Fruit fly (Drosophila melanogaster) whole organism, embryonic: Measurements from ENCODE around the gene CG10598.

Experiments used
- CG11695 ChIP-seq: fragments of 200-800 bp; sonication (Bioruptor generic); IDR thresholded peaks from 3 replicates; pipeline ENCODE4 v1.3.6; 2022; ENCODE audit warnings: missing biosample characterization, missing genetic modification characterization
- CG12236 ChIP-seq: fragments of 200-800 bp; sonication (Bioruptor generic); optimal IDR thresholded peaks from 2 replicates; lab custom pipeline; 2016; ENCODE audit warnings: missing biosample characterization, missing genetic modification characterization
- CG14860 ChIP-seq: fragments of 200-800 bp; sonication (Bioruptor generic); IDR thresholded peaks from 3 replicates; pipeline ENCODE4 v1.3.6; 2022; ENCODE audit warnings: missing biosample characterization, missing genetic modification characterization; ENCODE audit not compliant: partially characterized antibody
- CG15011 ChIP-seq: fragments of 200-800 bp; sonication (Bioruptor generic); optimal IDR thresholded peaks from 3 replicates; lab custom pipeline; 2018; ENCODE audit warnings: missing biosample characterization, mild to moderate bottlenecking, missing genetic modification characterization
- CG1529 ChIP-seq: fragments of 200-800 bp; sonication (Bioruptor generic); optimal IDR thresholded peaks from 3 replicates; lab custom pipeline; 2018; ENCODE audit warnings: missing biosample characterization, missing genetic modification characterization
- CG16863 ChIP-seq: fragments of 200-800 bp; sonication (Bioruptor generic); optimal IDR thresholded peaks from 3 replicates; lab custom pipeline; 2016; ENCODE audit warnings: missing biosample characterization, missing genetic modification characterization
- CG30403 ChIP-seq: fragments of 200-800 bp; sonication (Bioruptor generic); optimal IDR thresholded peaks from 3 replicates; lab custom pipeline; 2016; ENCODE audit warnings: missing biosample characterization, missing genetic modification characterization
- CG33557 ChIP-seq: fragments of 200-800 bp; sonication (Bioruptor generic); optimal IDR thresholded peaks from 2 replicates; lab custom pipeline; 2019; ENCODE audit warnings: missing biosample characterization, mild to moderate bottlenecking, missing genetic modification characterization, moderate library complexity
- CG3838 ChIP-seq: fragments of 200-800 bp; sonication (Bioruptor generic); optimal IDR thresholded peaks from 3 replicates; lab custom pipeline; 2016; ENCODE audit warnings: missing biosample characterization, missing genetic modification characterization
- CG3847 ChIP-seq: fragments of 200-800 bp; sonication (Bioruptor generic); IDR thresholded peaks from 2 replicates; pipeline ENCODE4 v1.3.6; 2022; ENCODE audit warnings: missing biosample characterization, missing genetic modification characterization
- CG3995 ChIP-seq: fragments of 200-800 bp; sonication (Bioruptor generic); optimal IDR thresholded peaks from 3 replicates; lab custom pipeline; 2016; ENCODE audit warnings: missing biosample characterization, missing genetic modification characterization
- CG4360 ChIP-seq: fragments of 200-800 bp; sonication (Bioruptor generic); IDR thresholded peaks from 2 replicates; pipeline ENCODE4 v1.3.6; 2022; ENCODE audit warnings: missing biosample characterization, missing genetic modification characterization
- CG4854 ChIP-seq: fragments of 200-800 bp; sonication (Bioruptor generic); optimal IDR thresholded peaks from 2 replicates; lab custom pipeline; 2016; ENCODE audit warnings: missing biosample characterization, missing genetic modification characterization, inconsistent platforms
- CG6254 ChIP-seq: fragments of 200-800 bp; sonication (Bioruptor generic); optimal IDR thresholded peaks from 3 replicates; lab custom pipeline; 2017; ENCODE audit warnings: mild to moderate bottlenecking, missing biosample characterization, missing genetic modification reagents, missing genetic modification characterization
- CG6272 ChIP-seq: fragments of 200-800 bp; sonication (Bioruptor generic); IDR thresholded peaks from 2 replicates; pipeline ENCODE4 v1.3.6; 2022; ENCODE audit warnings: missing biosample characterization, missing genetic modification characterization
- CG7271 ChIP-seq: fragments of 200-800 bp; sonication (Bioruptor generic); optimal IDR thresholded peaks from 2 replicates; lab custom pipeline; 2018; ENCODE audit warnings: missing biosample characterization, mild to moderate bottlenecking, missing genetic modification characterization, moderate library complexity
- CG7372 ChIP-seq: fragments of 200-800 bp; sonication (Bioruptor generic); IDR thresholded peaks from 2 replicates; pipeline ENCODE4 v1.3.6; 2022; ENCODE audit warnings: missing biosample characterization, missing genetic modification characterization
- CG7987 ChIP-seq: fragments of 200-800 bp; sonication (Bioruptor generic); optimal IDR thresholded peaks from 2 replicates; lab custom pipeline; 2018; ENCODE audit warnings: missing biosample characterization, mild to moderate bottlenecking, missing genetic modification characterization, moderate library complexity
- CG8765 ChIP-seq: fragments of 200-800 bp; sonication (Bioruptor generic); IDR thresholded peaks from 2 replicates; pipeline ENCODE4 v1.3.6; 2022; ENCODE audit warnings: missing biosample characterization, missing genetic modification characterization
- D19A ChIP-seq: fragments of 200-800 bp; optimal IDR thresholded peaks from 3 replicates; lab custom pipeline; 2019; ENCODE audit warnings: missing biosample characterization, mild to moderate bottlenecking, missing genetic modification characterization, moderate library complexity
- Ets65A ChIP-seq: fragments of 200-800 bp; sonication (Bioruptor generic); peaks from one replicate; lab custom pipeline; 2016; ENCODE audit warnings: missing biosample characterization, missing genetic modification characterization
- HLH54F ChIP-seq: fragments of 200-800 bp; sonication (Bioruptor generic); optimal IDR thresholded peaks from 3 replicates; lab custom pipeline; 2016; ENCODE audit warnings: missing biosample characterization, missing genetic modification characterization
- HLHmδ ChIP-seq: fragments of 200-800 bp; sonication (Bioruptor generic); optimal IDR thresholded peaks from 2 replicates; lab custom pipeline; 2018; ENCODE audit warnings: missing biosample characterization, mild to moderate bottlenecking, missing genetic modification characterization, moderate library complexity
- Hr39 ChIP-seq: fragments of >200 bp; optimal IDR thresholded peaks from 2 replicates; lab custom pipeline; 2017
- Kr ChIP-seq: fragments of 200-800 bp; sonication (Bioruptor generic); optimal IDR thresholded peaks from 2 replicates; lab custom pipeline; 2017; ENCODE audit warnings: missing biosample characterization, mild to moderate bottlenecking, missing genetic modification characterization
- Lhr ChIP-seq: fragments of 200-800 bp; sonication (Bioruptor generic); optimal IDR thresholded peaks from 3 replicates; lab custom pipeline; 2017; ENCODE audit warnings: mild to moderate bottlenecking, missing biosample characterization, missing genetic modification reagents, missing genetic modification characterization
- Meics ChIP-seq: fragments of 200-800 bp; sonication (Bioruptor generic); optimal IDR thresholded peaks from 2 replicates; lab custom pipeline; 2017; ENCODE audit warnings: missing biosample characterization, mild to moderate bottlenecking, missing genetic modification characterization
- Nf-YC ChIP-seq: fragments of 200-800 bp; optimal IDR thresholded peaks from 3 replicates; lab custom pipeline; 2019; ENCODE audit warnings: missing biosample characterization, mild to moderate bottlenecking, missing genetic modification characterization, moderate library complexity
- Opbp ChIP-seq: fragments of 200-800 bp; sonication (Bioruptor generic); IDR thresholded peaks from 3 replicates; pipeline ENCODE4 v1.3.6; 2022; ENCODE audit warnings: missing biosample characterization, missing genetic modification characterization; ENCODE audit not compliant: partially characterized antibody
- PHDP ChIP-seq: fragments of 200-800 bp; sonication (Bioruptor generic); optimal IDR thresholded peaks from 3 replicates; lab custom pipeline; 2018; ENCODE audit warnings: missing biosample characterization, mild to moderate bottlenecking, missing genetic modification characterization, moderate library complexity
- ap ChIP-seq: fragments of 200-800 bp; sonication (Bioruptor generic); IDR thresholded peaks from 2 replicates; pipeline ENCODE4 v1.3.6; 2022; ENCODE audit warnings: missing biosample characterization, missing genetic modification characterization
- cg ChIP-seq: fragments of 200-800 bp; sonication (Bioruptor generic); optimal IDR thresholded peaks from 3 replicates; lab custom pipeline; 2019; ENCODE audit warnings: missing biosample characterization, mild to moderate bottlenecking, missing genetic modification characterization, moderate library complexity
- dati ChIP-seq: fragments of 200-800 bp; sonication (Bioruptor generic); IDR thresholded peaks from 2 replicates; pipeline ENCODE4 v1.3.6; 2022; ENCODE audit warnings: missing biosample characterization, missing genetic modification characterization
- dm ChIP-seq: fragments of 200-800 bp; sonication (Bioruptor generic); optimal IDR thresholded peaks from 3 replicates; lab custom pipeline; 2016; ENCODE audit warnings: missing biosample characterization, missing genetic modification characterization
- exex ChIP-seq: fragments of 200-800 bp; sonication (Bioruptor generic); optimal IDR thresholded peaks from 4 replicates; lab custom pipeline; 2018; ENCODE audit warnings: missing biosample characterization, mild to moderate bottlenecking, missing genetic modification characterization, moderate library complexity
- fd96Cb ChIP-seq: fragments of 200-800 bp; sonication (Bioruptor generic); optimal IDR thresholded peaks from 2 replicates; lab custom pipeline; 2018; ENCODE audit warnings: missing biosample characterization, mild to moderate bottlenecking, missing genetic modification characterization, moderate library complexity
- gem ChIP-seq: fragments of 200-800 bp; sonication (Bioruptor generic); optimal IDR thresholded peaks from 2 replicates; lab custom pipeline; 2019; ENCODE audit warnings: missing biosample characterization, mild to moderate bottlenecking, missing genetic modification characterization, moderate library complexity
- inv ChIP-seq: fragments of 200-800 bp; sonication (Bioruptor generic); IDR thresholded peaks from 2 replicates; pipeline ENCODE4 v1.3.6; 2022; ENCODE audit warnings: missing biosample characterization, missing genetic modification characterization; ENCODE audit not compliant: partially characterized antibody
- mirr ChIP-seq: fragments of 200-800 bp; sonication (Bioruptor generic); optimal IDR thresholded peaks from 3 replicates; lab custom pipeline; 2018; ENCODE audit warnings: missing biosample characterization, mild to moderate bottlenecking, missing genetic modification characterization
- nerfin-1 ChIP-seq: fragments of 200-800 bp; sonication (Bioruptor generic); optimal IDR thresholded peaks from 3 replicates; lab custom pipeline; 2019; ENCODE audit warnings: missing biosample characterization, mild to moderate bottlenecking, missing genetic modification characterization, moderate library complexity
- onecut ChIP-seq: fragments of 200-800 bp; sonication (Bioruptor generic); IDR thresholded peaks from 2 replicates; pipeline ENCODE4 v1.3.6; 2022; ENCODE audit warnings: missing biosample characterization, missing genetic modification characterization
- p53 ChIP-seq: fragments of 200-800 bp; sonication (Bioruptor generic); optimal IDR thresholded peaks from 2 replicates; lab custom pipeline; 2016; ENCODE audit warnings: missing biosample characterization, missing genetic modification characterization
- pita ChIP-seq: fragments of 200-800 bp; sonication (Bioruptor generic); optimal IDR thresholded peaks from 2 replicates; lab custom pipeline; 2017; ENCODE audit warnings: missing biosample characterization, mild to moderate bottlenecking, missing genetic modification characterization
- psq ChIP-seq: fragments of 200-800 bp; sonication (Bioruptor generic); optimal IDR thresholded peaks from 2 replicates; lab custom pipeline; 2017; ENCODE audit warnings: missing biosample characterization, missing genetic modification characterization
- scrt ChIP-seq: fragments of 200-800 bp; sonication (Bioruptor generic); optimal IDR thresholded peaks from 2 replicates; lab custom pipeline; 2018; ENCODE audit warnings: missing biosample characterization, mild to moderate bottlenecking, missing genetic modification characterization, moderate library complexity
- so ChIP-seq: fragments of 200-800 bp; sonication (Bioruptor generic); IDR thresholded peaks from 3 replicates; pipeline ENCODE4 v1.3.6; 2022; ENCODE audit warnings: missing biosample characterization, missing genetic modification characterization
- sqz ChIP-seq: fragments of 200-800 bp; sonication (Bioruptor generic); optimal IDR thresholded peaks from 3 replicates; lab custom pipeline; 2018; ENCODE audit warnings: missing biosample characterization, mild to moderate bottlenecking, missing genetic modification characterization
- sug ChIP-seq: fragments of 200-800 bp; optimal IDR thresholded peaks from 2 replicates; lab custom pipeline; 2019; ENCODE audit warnings: missing biosample characterization, mild to moderate bottlenecking, missing genetic modification characterization, moderate library complexity
- tll ChIP-seq, 2 experiments: fragments of 200-800 bp in 1 of 2; fragments of >200 bp in 1 of 2; sonication (Bioruptor generic) in 1 of 2; optimal IDR thresholded peaks; 2 replicates each; lab custom pipeline; 2017 to 2019; ENCODE audit warnings: missing biosample characterization in 2 of 2, missing genetic modification characterization in 2 of 2, mild to moderate bottlenecking in 1 of 2, moderate library complexity in 1 of 2
- toy ChIP-seq: fragments of 200-800 bp; sonication (Bioruptor generic); IDR thresholded peaks from 2 replicates; pipeline ENCODE4 v1.3.6; 2022; ENCODE audit warnings: missing biosample characterization, missing genetic modification characterization
- tx ChIP-seq: fragments of 200-800 bp; sonication (Bioruptor generic); optimal IDR thresholded peaks from 2 replicates; lab custom pipeline; 2016; ENCODE audit warnings: missing biosample characterization, missing genetic modification characterization
- wdn ChIP-seq: fragments of 200-800 bp; sonication (Bioruptor generic); IDR thresholded peaks from 2 replicates; pipeline ENCODE4 v1.3.6; 2022; ENCODE audit warnings: missing biosample characterization, missing genetic modification characterization

CG10598 gene

DNA sequence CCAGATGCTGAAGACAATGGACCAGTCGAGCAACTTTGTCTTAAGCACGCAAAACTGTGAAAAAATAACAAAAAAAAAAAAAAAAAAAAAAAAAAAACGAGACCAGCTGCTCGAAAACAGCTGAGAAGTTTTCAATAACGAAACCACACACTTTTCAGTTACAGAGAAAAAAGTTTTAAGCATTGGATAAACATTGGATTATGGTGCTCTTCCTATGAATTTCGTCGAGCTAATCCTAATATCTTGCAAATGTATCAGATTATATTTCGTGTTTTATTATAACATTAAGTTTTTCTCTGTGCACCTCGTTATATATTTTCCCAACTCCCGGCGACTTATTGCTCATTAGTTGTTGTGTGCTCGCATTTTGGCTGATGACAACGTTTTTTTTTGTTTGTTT, 50.1 kb downstream of the CG10598 start (continued):
- TF ChIP-seq CG3838 (GFP tag; lab: Kevin White, UChicago) (no peak), CG30403 (GFP tag; lab: Kevin White, UChicago) (peak; percentile 37), exex (tag; lab: Kevin White, UChicago) (no peak), ap (GFP tag; lab: Robert Waterston, UW) (peak; percentile 31; the same call in 1 of the 2 replicates), sqz (GFP tag; lab: Kevin White, UChicago) (peak; percentile 56), CG8765 (GFP tag; lab: Robert Waterston, UW) (no peak), CG7987 (no peak), tx (GFP tag; lab: Kevin White, UChicago) (peak; percentile 6), Nf-YC (tag; lab: Kevin White, UChicago) (peak; percentile 53), dati (GFP tag; lab: Robert Waterston, UW) (no peak), HLHmδ (no peak), CG4854 (no peak), CG4360 (GFP tag; lab: Robert Waterston, UW) (no peak), so (GFP tag; lab: Robert Waterston, UW) (no peak), Opbp (GFP tag; lab: Robert Waterston, UW) (no peak), dm (GFP tag; lab: Kevin White, UChicago) (peak; percentile 5), Hr39 (lab: Kevin White, UChicago) (no peak), HLH54F (peak; percentile 34), CG3995 (GFP tag; lab: Kevin White, UChicago) (no peak), nerfin-1 (tag; lab: Kevin White, UChicago) (peak; percentile 3), mirr (GFP tag; lab: Kevin White, UChicago) (no peak), CG15011 (GFP tag; lab: Kevin White, UChicago) (no peak), Lhr (no peak), Ets65A (GFP tag; lab: Kevin White, UChicago) (peak; percentile 68), CG14860 (GFP tag; lab: Robert Waterston, UW) (no peak), psq (GFP tag; lab: Kevin White, UChicago) (no peak), Meics (GFP tag; lab: Kevin White, UChicago) (peak; percentile 58), CG6272 (GFP tag; lab: Robert Waterston, UW) (peak; percentile 37; the same call in 1 of the 2 replicates), CG7372 (GFP tag; lab: Robert Waterston, UW) (peak; percentile 51; the same call in 1 of the 2 replicates), CG33557 (GFP tag; lab: Kevin White, UChicago) (no peak), tll (GFP tag; optimal IDR thresholded peaks at IDR 0.05; lab: Kevin White, UChicago) (no peak), CG12236 (GFP tag; lab: Kevin White, UChicago) (no peak), CG3847 (peak; percentile 44; the same call in 1 of the 2 replicates), p53 (no peak), pita (GFP tag; lab: Kevin White, UChicago) (no peak), sug (tag; lab: Kevin White, UChicago) (peak; percentile 3), CG16863 (GFP tag; lab: Kevin White, UChicago) (peak; percentile 25), CG1529 (GFP tag; lab: Kevin White, UChicago) (no peak), Kr (GFP tag; lab: Kevin White, UChicago) (no peak), onecut (peak; percentile 23), scrt (peak; percentile 32), CG7271 (tag; lab: Kevin White, UChicago) (no peak), D19A (tag; lab: Kevin White, UChicago) (peak; percentile 34), wdn (GFP tag; lab: Robert Waterston, UW) (no peak), inv (GFP tag; lab: Robert Waterston, UW) (no peak), cg (GFP tag; lab: Kevin White, UChicago) (no peak), fd96Cb (tag; lab: Kevin White, UChicago) (peak; percentile 28), CG6254 (GFP tag; lab: Kevin White, UChicago) (peak; percentile 16), gem (tag; lab: Kevin White, UChicago) (peak; percentile 70), toy (GFP tag; lab: Robert Waterston, UW) (no peak), PHDP (tag; lab: Kevin White, UChicago) (peak; percentile 51), CG11695 (GFP tag; lab: Robert Waterston, UW) (peak; percentile 72; the same call in 2 of the 3 replicates)
